Fruit fly (Drosophila melanogaster) whole organism, adult: ENCODE measurements around the gene CG34310.

Source experiments
- CG12768 ChIP-seq: fragments of 200-800 bp; sonication (Bioruptor generic); optimal IDR thresholded peaks from 2 replicates; lab custom pipeline; 2017; ENCODE audit warnings: missing biosample characterization, missing genetic modification characterization, mild to moderate bottlenecking, moderate library complexity, missing genetic modification reagents
- CG5204 ChIP-seq: fragments of 200-800 bp; sonication (Bioruptor generic); optimal IDR thresholded peaks from 2 replicates; lab custom pipeline; 2016; ENCODE audit warnings: missing biosample characterization, missing genetic modification characterization
- Clk ChIP-seq: fragments of 200-800 bp; sonication (Bioruptor generic); optimal IDR thresholded peaks from 2 replicates; lab custom pipeline; 2017; ENCODE audit warnings: missing biosample characterization, missing genetic modification characterization
- kay ChIP-seq: fragments of 200-800 bp; sonication (Bioruptor generic); peaks from one replicate; lab custom pipeline; 2016; ENCODE audit warnings: missing biosample characterization, missing genetic modification characterization, borderline replicate concordance

DNA sequence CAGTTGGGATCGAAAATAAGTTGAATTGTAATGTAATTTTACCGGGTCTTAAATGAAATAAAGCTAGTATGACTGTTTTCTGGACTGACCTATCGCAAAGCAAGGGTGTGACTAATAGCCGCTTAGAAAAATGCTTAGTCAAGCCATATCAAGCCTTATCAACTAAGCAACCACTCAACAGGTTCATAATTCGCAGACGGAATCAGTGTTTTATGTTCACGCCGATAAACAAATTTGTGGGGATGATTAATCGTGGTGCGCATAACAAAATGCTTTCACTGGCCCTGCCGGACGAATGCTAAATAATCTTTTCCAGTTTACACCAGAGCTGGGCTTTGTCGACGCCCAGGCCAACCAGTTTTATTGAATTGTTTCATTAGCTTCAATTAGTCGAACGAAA, 19.4 kb downstream of the CG34310 start:
- TF ChIP-seq CG5204 (GFP tag; lab: Kevin White, UChicago) (no peak), Clk (no peak), CG12768 (no peak), kay (GFP tag; lab: Kevin White, UChicago) (peak; percentile 81)
